Worm (Caenorhabditis elegans) whole organism, L3 larva: ENCODE measurements around the gene Y39A3A.2.

Experiments used
- R02D3.7 ChIP-seq: fragments of 150-350 bp; optimal IDR thresholded peaks from 2 replicates; lab custom pipeline; 2014; ENCODE audit warnings: missing biosample characterization, missing genetic modification characterization
- aly-2 ChIP-seq: fragments of 150-350 bp; optimal IDR thresholded peaks from 2 replicates; lab custom pipeline; 2014; ENCODE audit warnings: missing biosample characterization, missing genetic modification characterization
- ama-1 ChIP-seq: fragments of 150-350 bp; optimal IDR thresholded peaks from 2 replicates; lab custom pipeline; 2018
- ceh-16 ChIP-seq: sonication (generic microtip); optimal IDR thresholded peaks from 2 replicates; lab custom pipeline; 2017; ENCODE audit warnings: missing biosample characterization, missing genetic modification characterization
- ceh-28 ChIP-seq: fragments of 150-350 bp; optimal IDR thresholded peaks from 2 replicates; lab custom pipeline; 2014; ENCODE audit warnings: missing biosample characterization, missing genetic modification reagents, missing genetic modification characterization
- ceh-9 ChIP-seq: sonication (generic microtip); optimal IDR thresholded peaks from 2 replicates; lab custom pipeline; 2018; ENCODE audit warnings: missing biosample characterization, missing genetic modification characterization
- daf-12 ChIP-seq: fragments of 150-350 bp; optimal IDR thresholded peaks from 2 replicates; lab custom pipeline; 2014; ENCODE audit warnings: missing biosample characterization, missing genetic modification reagents, missing genetic modification characterization
- egl-27 ChIP-seq: sonication (generic microtip); optimal IDR thresholded peaks from 4 replicates; lab custom pipeline; 2017; ENCODE audit warnings: missing biosample characterization, missing genetic modification reagents, missing genetic modification characterization
- eor-1 ChIP-seq, 2 experiments: fragments of 150-350 bp; optimal IDR thresholded peaks; 2 replicates each; lab custom pipeline; 2014 to 2018; ENCODE audit warnings: missing biosample characterization in 2 of 2, missing genetic modification characterization in 2 of 2
- fos-1 ChIP-seq: fragments of 150-350 bp; optimal IDR thresholded peaks from 2 replicates; lab custom pipeline; 2014; ENCODE audit warnings: missing biosample characterization, missing genetic modification characterization
- lin-39 ChIP-seq: fragments of 150-350 bp; optimal IDR thresholded peaks from 2 replicates; lab custom pipeline; 2018; ENCODE audit warnings: missing biosample characterization, missing genetic modification reagents, missing genetic modification characterization
- mml-1 ChIP-seq: fragments of 150-350 bp; sonication (generic microtip); optimal IDR thresholded peaks from 3 replicates; lab custom pipeline; 2014; ENCODE audit warnings: missing biosample characterization, missing genetic modification characterization
- nhr-11 ChIP-seq: fragments of 150-350 bp; optimal IDR thresholded peaks from 2 replicates; lab custom pipeline; 2014; ENCODE audit warnings: missing biosample characterization, missing genetic modification characterization
- nhr-25 ChIP-seq: sonication (generic microtip); optimal IDR thresholded peaks from 2 replicates; lab custom pipeline; 2017; ENCODE audit warnings: missing biosample characterization, missing genetic modification characterization
- nhr-28 ChIP-seq: fragments of 150-350 bp; optimal IDR thresholded peaks from 2 replicates; lab custom pipeline; 2014; ENCODE audit warnings: missing biosample characterization, missing genetic modification characterization
- nhr-43 ChIP-seq: sonication (generic microtip); optimal IDR thresholded peaks from 2 replicates; lab custom pipeline; 2016; ENCODE audit warnings: mild to moderate bottlenecking, missing genetic modification characterization, missing compliant biosample characterization; ENCODE audit not compliant: poor library complexity, severe bottlenecking
- nhr-67 ChIP-seq: fragments of 150-350 bp; optimal IDR thresholded peaks from 2 replicates; lab custom pipeline; 2014; ENCODE audit warnings: missing biosample characterization, missing genetic modification characterization
- nhr-76 ChIP-seq: fragments of 150-350 bp; sonication (generic microtip); optimal IDR thresholded peaks from 5 replicates; lab custom pipeline; 2014; ENCODE audit warnings: missing biosample characterization, missing genetic modification characterization
- nhr-77 ChIP-seq: fragments of 150-350 bp; optimal IDR thresholded peaks from 2 replicates; lab custom pipeline; 2014; ENCODE audit warnings: missing biosample characterization, missing genetic modification characterization
- pha-4 ChIP-seq: fragments of 150-350 bp; optimal IDR thresholded peaks from 2 replicates; lab custom pipeline; 2014; ENCODE audit warnings: missing biosample characterization, missing genetic modification reagents, missing genetic modification characterization
- sea-2 ChIP-seq: fragments of 150-350 bp; sonication (generic microtip); optimal IDR thresholded peaks from 4 replicates; lab custom pipeline; 2014; ENCODE audit warnings: missing biosample characterization, missing genetic modification reagents, missing genetic modification characterization
- tbx-2 ChIP-seq: sonication (generic microtip); optimal IDR thresholded peaks from 2 replicates; lab custom pipeline; 2016; ENCODE audit warnings: mild to moderate bottlenecking, missing genetic modification characterization, missing compliant biosample characterization
- unc-39 ChIP-seq: sonication (generic microtip); optimal IDR thresholded peaks from 4 replicates; lab custom pipeline; 2017; ENCODE audit warnings: missing biosample characterization, missing genetic modification characterization
- unc-62 ChIP-seq: fragments of 150-350 bp; sonication (generic microtip); optimal IDR thresholded peaks from 4 replicates; lab custom pipeline; 2014; ENCODE audit warnings: missing biosample characterization, missing genetic modification reagents, missing genetic modification characterization
- ztf-11 ChIP-seq: fragments of 150-350 bp; optimal IDR thresholded peaks from 2 replicates; lab custom pipeline; 2014; ENCODE audit warnings: missing biosample characterization, missing genetic modification characterization
- ztf-4 ChIP-seq: fragments of 150-350 bp; optimal IDR thresholded peaks from 2 replicates; lab custom pipeline; 2014; ENCODE audit warnings: missing biosample characterization, missing genetic modification characterization

Y39A3A.2 gene

DNA sequence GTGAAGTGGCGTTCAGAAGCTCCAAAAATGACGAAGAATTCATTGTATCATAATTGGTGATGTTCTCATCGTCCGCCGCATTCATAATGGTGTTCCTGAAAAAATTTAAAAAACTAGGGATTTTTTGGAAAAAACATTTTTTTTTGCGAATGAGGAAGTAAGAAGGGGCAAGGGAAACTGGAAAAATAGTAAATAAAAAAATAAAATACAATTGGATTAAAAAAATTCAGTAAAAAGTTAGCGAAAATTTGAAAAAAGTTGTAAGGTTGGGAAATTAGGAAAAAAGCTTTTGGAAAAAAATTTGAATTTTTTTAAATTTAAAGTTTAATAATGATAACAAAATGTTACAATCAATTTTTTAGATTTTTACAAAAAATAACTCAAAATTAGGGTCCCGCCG lies 36.0 kb downstream of the Y39A3A.2 start, which contains the start of gene ckr-2:
Gene ckr-2, minus strand, starts transcription at position 101 of the 400 bp plus-strand sequence.
- TF ChIP-seq ceh-9 (no peak), ztf-4 (no peak), nhr-76 (tag; lab: Kevin White, UChicago) (no peak), R02D3.7 (tag; lab: Kevin White, UChicago) (no peak), nhr-77 (tag; lab: Kevin White, UChicago) (no peak), nhr-67 (tag; lab: Kevin White, UChicago) (no peak), ceh-16 (tag; lab: Kevin White, UChicago) (no peak), nhr-25 (tag; lab: Kevin White, UChicago) (no peak), egl-27 (tag; lab: Kevin White, UChicago) (no peak), mml-1 (tag; lab: Kevin White, UChicago) (no peak), fos-1 (tag; lab: Kevin White, UChicago) (no peak), nhr-11 (tag; lab: Kevin White, UChicago) (no peak), nhr-43 (no peak), unc-62 (GFP tag; lab: Kevin White, UChicago) (no peak), lin-39 (tag; lab: Kevin White, UChicago) (no peak), ceh-28 (no peak), ama-1 (lab: Kevin White, UChicago) (no peak), daf-12 (tag; lab: Kevin White, UChicago) (no peak)

ce11 chrIII:2015494-2015893 lies 42.0 kb downstream of the Y39A3A.2 start:
- TF ChIP-seq nhr-28 (tag; lab: Kevin White, UChicago) (no peak), ceh-28 (peak; percentile 92)
- TF ChIP-seq, all 47 proteins: peak for 1

DNA sequence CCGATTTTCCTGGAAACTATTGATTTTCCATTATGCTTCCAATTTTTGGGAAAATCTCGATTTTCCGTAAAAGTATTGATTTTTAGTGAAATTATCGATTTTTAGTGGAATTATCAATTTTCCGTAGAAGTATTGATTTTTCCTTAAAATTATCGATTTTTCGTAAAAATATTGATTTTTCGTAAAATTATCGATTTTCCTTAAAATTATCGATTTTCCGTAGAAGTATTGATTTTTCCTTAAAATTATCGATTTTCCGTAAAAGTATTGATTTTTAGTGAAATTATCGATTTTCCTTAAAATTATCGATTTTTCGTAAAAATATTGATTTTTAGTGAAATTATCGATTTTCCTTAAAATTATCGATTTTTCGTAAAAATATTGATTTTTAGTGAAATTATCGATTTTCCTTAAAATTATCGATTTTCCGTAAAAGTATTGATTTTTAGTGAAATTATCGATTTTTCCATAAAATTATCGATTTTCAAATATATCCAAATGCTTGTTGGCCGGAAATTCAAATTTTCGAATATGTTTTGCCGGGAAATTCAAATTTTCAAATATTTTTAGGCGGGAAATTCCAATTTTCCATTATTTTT lies 43.5 kb downstream of the Y39A3A.2 start:
- TF ChIP-seq ceh-28: peak; percentile 99
- TF ChIP-seq, all 47 proteins: peak for 1; not testable (repeated sequence) for 46

ce11 chrIII:2013156-2013854 lies 44.2 kb downstream of the Y39A3A.2 start:
- no peak for TF ChIP-seq eor-1 (tag; optimal IDR thresholded peaks at IDR 0.05; lab: Kevin White, UChicago)
- TF ChIP-seq ceh-28: peak; percentile 91

ce11 chrIII:2012561-2012960 lies 44.9 kb downstream of the Y39A3A.2 start:
- peak; percentile 75 for TF ChIP-seq ceh-28
- no peak for TF ChIP-seq ceh-16 (tag; lab: Kevin White, UChicago)

DNA sequence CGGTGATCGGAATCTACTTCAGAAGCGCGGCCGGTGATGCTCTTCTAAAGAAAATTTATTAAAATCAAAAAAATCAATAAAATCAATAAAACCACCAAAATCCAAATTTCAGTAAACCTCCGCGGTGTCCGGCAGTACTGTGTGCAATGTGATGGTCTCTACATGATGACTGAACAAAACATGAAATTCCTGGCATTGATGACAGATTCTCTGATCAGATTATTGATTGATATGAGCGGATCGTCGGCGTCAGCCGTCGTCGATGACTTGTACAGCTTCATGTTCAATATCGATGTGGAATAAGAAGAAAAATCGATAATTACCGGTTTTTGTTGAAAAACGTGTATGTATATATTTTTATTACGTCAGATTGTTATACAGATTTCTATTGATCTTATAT lies 48.6 kb downstream of the Y39A3A.2 start:
- TF ChIP-seq unc-39 (tag; lab: Kevin White, UChicago) (no peak), ceh-9 (no peak), ceh-28 (peak; percentile 43), sea-2 (GFP tag; lab: Kevin White, UChicago) (no peak)
- TF ChIP-seq, all 47 proteins: peak for 1

ce11 chrIII:2008334-2008733 lies 49.1 kb downstream of the Y39A3A.2 start:
- TF ChIP-seq ztf-4 (no peak), sea-2 (GFP tag; lab: Kevin White, UChicago) (no peak), aly-2 (tag; lab: Kevin White, UChicago) (no peak), tbx-2 (no peak), fos-1 (tag; lab: Kevin White, UChicago) (no peak), ztf-11 (tag; lab: Kevin White, UChicago) (no peak), ceh-9 (no peak), mml-1 (tag; lab: Kevin White, UChicago) (no peak), pha-4 (tag; lab: Kevin White, UChicago) (no peak)

ce11 chrIII:2006937-2007336 lies 50.5 kb downstream of the Y39A3A.2 start:
- peak; percentile 80 for TF ChIP-seq ceh-28
- no peak for TF ChIP-seq ceh-9
